Worm (Caenorhabditis elegans) whole organism, early embryonic: ENCODE data around the gene C45B11.6.

ENCODE experiments used
- B0310.2 ChIP-seq: sonication (generic microtip); optimal IDR thresholded peaks from 2 replicates; lab custom pipeline; 2016; ENCODE audit warnings: mild to moderate bottlenecking, missing genetic modification characterization, missing compliant biosample characterization
- F13C5.2 ChIP-seq: sonication (generic microtip); optimal IDR thresholded peaks from 2 replicates; lab custom pipeline; 2017; ENCODE audit warnings: mild to moderate bottlenecking, missing genetic modification characterization, inconsistent platforms, missing compliant biosample characterization
- ama-1 ChIP-seq: fragments of 150-350 bp; optimal IDR thresholded peaks from 2 replicates; lab custom pipeline; 2014
- ceh-13 ChIP-seq: fragments of 200-800 bp; sonication (Bioruptor generic); optimal IDR thresholded peaks from 2 replicates; lab custom pipeline; 2018; ENCODE audit warnings: mild to moderate bottlenecking, missing genetic modification characterization, missing compliant biosample characterization
- ceh-36 ChIP-seq: sonication (generic microtip); optimal IDR thresholded peaks from 2 replicates; lab custom pipeline; 2016; ENCODE audit warnings: missing genetic modification characterization, inconsistent platforms, missing compliant biosample characterization
- ets-7 ChIP-seq: sonication (generic microtip); optimal IDR thresholded peaks from 2 replicates; lab custom pipeline; 2016; ENCODE audit warnings: missing genotype, missing genetic modification characterization, missing compliant biosample characterization
- flt-1 ChIP-seq: fragments of 200-800 bp; sonication (Bioruptor generic); IDR thresholded peaks from 2 replicates; pipeline ENCODE4 v1.3.6; 2022; ENCODE audit warnings: missing genetic modification characterization, missing compliant biosample characterization
- hmg-4 ChIP-seq: fragments of 200-800 bp; sonication (Bioruptor generic); optimal IDR thresholded peaks from 2 replicates; lab custom pipeline; 2018; ENCODE audit warnings: mild to moderate bottlenecking, missing genetic modification characterization, missing compliant biosample characterization
- hnd-1 ChIP-seq: sonication (generic microtip); optimal IDR thresholded peaks from 2 replicates; lab custom pipeline; 2016; ENCODE audit warnings: missing genetic modification characterization, missing compliant biosample characterization
- pes-1 ChIP-seq: fragments of 200-800 bp; sonication (Bioruptor generic); IDR thresholded peaks from 2 replicates; pipeline ENCODE4 v1.3.6; 2022; ENCODE audit warnings: missing genetic modification reagents, missing genetic modification characterization, missing compliant biosample characterization
- scrt-1 ChIP-seq: fragments of 200-800 bp; sonication (Bioruptor generic); IDR thresholded peaks from 2 replicates; pipeline ENCODE4 v1.3.6; 2022; ENCODE audit warnings: missing genetic modification characterization, missing compliant biosample characterization
- sea-1 ChIP-seq: fragments of 200-800 bp; sonication (Bioruptor generic); conservative IDR thresholded peaks from 2 replicates; pipeline ENCODE4 v1.3.6; 2022; ENCODE audit warnings: missing genetic modification characterization, missing compliant biosample characterization
- tbx-11 ChIP-seq: fragments of 200-800 bp; sonication (Bioruptor generic); IDR thresholded peaks from 2 replicates; pipeline ENCODE4 v1.3.6; 2022; ENCODE audit warnings: missing genetic modification characterization, missing compliant biosample characterization

- no peak for TF ChIP-seq sea-1 (GFP tag; lab: Robert Waterston, UW)
- no peak for TF ChIP-seq ama-1 (lab: Kevin White, UChicago)
- no peak for TF ChIP-seq flt-1 (GFP tag; lab: Robert Waterston, UW)
- TF ChIP-seq ets-7 (tag; lab: Kevin White, UChicago), result no peak
- TF ChIP-seq pes-1 (GFP tag; lab: Robert Waterston, UW), result no peak
- TF ChIP-seq hmg-4, result no peak
- no peak for TF ChIP-seq hnd-1 (tag; lab: Kevin White, UChicago)
- TF ChIP-seq tbx-11 (GFP tag; lab: Robert Waterston, UW), result no peak
- TF ChIP-seq ceh-13 (GFP tag; lab: Kevin White, UChicago), result no peak
- TF ChIP-seq B0310.2, result no peak
- TF ChIP-seq ceh-36 (tag; lab: Kevin White, UChicago), result no peak
- TF ChIP-seq F13C5.2 (tag; lab: Kevin White, UChicago), result no peak
- TF ChIP-seq scrt-1, result no peak
Measured at ce11 chrV:11076403-11076802, 32.5 kb downstream of the C45B11.6 start.
